ENCODE assay signal across 1 fruit fly cellular context in genomic region chr3L:10361403-10361941, dm6.
TF ChIP-seq lines count a peak whose summit lies in the region.

No protein-coding gene starts in this region.

TF ChIP-seq in whole organism, embryonic, 481 proteins besides CTCF, POLR2A, EP300 and RAD21 (continued from another document):
- TF ChIP-seq nmo (GFP tag; optimal IDR thresholded peaks at IDR 0.05; lab: Kevin White, UChicago) (peak; percentile 12), ken (GFP tag; IDR thresholded peaks at IDR 0.05; lab: Robert Waterston, UW) (no peak), zfh2 (GFP tag; optimal IDR thresholded peaks at IDR 0.05; lab: Kevin White, UChicago) (no peak), Gug (GFP tag; IDR thresholded peaks at IDR 0.05; lab: Robert Waterston, UW) (0 out of 4 replicates have a peak, but pooled peaks have one; percentile 5), CG7271 (tag; optimal IDR thresholded peaks at IDR 0.05; lab: Kevin White, UChicago) (no peak), HmgZ (tag; optimal IDR thresholded peaks at IDR 0.05; lab: Kevin White, UChicago) (no peak), Atf6 (GFP tag; IDR thresholded peaks at IDR 0.05; lab: Robert Waterston, UW) (0 out of 2 replicates have a peak, but pooled peaks have one; percentile 28), Rfx (GFP tag; IDR thresholded peaks at IDR 0.05; lab: Robert Waterston, UW) (peak; percentile 12; the same call in 1 of the 2 replicates), CG1647 (GFP tag; optimal IDR thresholded peaks at IDR 0.05; lab: Kevin White, UChicago) (no peak), CG7839 (tag; optimal IDR thresholded peaks at IDR 0.05; lab: Kevin White, UChicago) (peak; percentile 6), CG6689 (GFP tag; IDR thresholded peaks at IDR 0.05; lab: Robert Waterston, UW) (peak; percentile 42; the same call in 1 of the 2 replicates), exex (tag; optimal IDR thresholded peaks at IDR 0.05; lab: Kevin White, UChicago) (no peak), dysf (GFP tag; IDR thresholded peaks at IDR 0.05; lab: Robert Waterston, UW) (peak; percentile 45; the same call in 2 of the 3 replicates), Gsc (GFP tag; IDR thresholded peaks at IDR 0.05; lab: Robert Waterston, UW) (no peak), ssp (GFP tag; IDR thresholded peaks at IDR 0.05; lab: Robert Waterston, UW) (no peak), gem (tag; optimal IDR thresholded peaks at IDR 0.05; lab: Kevin White, UChicago) (peak; percentile 30), sisA (GFP tag; IDR thresholded peaks at IDR 0.05; lab: Robert Waterston, UW) (peak; percentile 39; the same call in 1 of the 2 replicates), Mad (GFP tag; optimal IDR thresholded peaks at IDR 0.05; lab: Kevin White, UChicago) (no peak), crc (GFP tag; optimal IDR thresholded peaks at IDR 0.05; lab: Kevin White, UChicago) (no peak), CG9876 (GFP tag; optimal IDR thresholded peaks at IDR 0.05; lab: Kevin White, UChicago) (no peak), CG1603 (tag; optimal IDR thresholded peaks at IDR 0.05; lab: Kevin White, UChicago) (no peak), CG10366 (GFP tag; IDR thresholded peaks at IDR 0.05; lab: Robert Waterston, UW) (peak; percentile 45; the same call in 1 of the 2 replicates), Atf-2 (GFP tag; optimal IDR thresholded peaks at IDR 0.05; lab: Kevin White, UChicago) (no peak), CG15269 (tag; optimal IDR thresholded peaks at IDR 0.05; lab: Kevin White, UChicago) (peak; percentile 28), Awh (GFP tag; IDR thresholded peaks at IDR 0.05; lab: Robert Waterston, UW) (no peak), ap (GFP tag; IDR thresholded peaks at IDR 0.05; lab: Robert Waterston, UW) (0 out of 2 replicates have a peak, but pooled peaks have one; percentile 27), hkb (optimal IDR thresholded peaks at IDR 0.05; lab: Kevin White, UChicago) (no peak), hkb (GFP tag; IDR thresholded peaks at IDR 0.05; lab: Robert Waterston, UW) (0 out of 2 replicates have a peak, but pooled peaks have one; percentile 24), seq (GFP tag; IDR thresholded peaks at IDR 0.05; lab: Robert Waterston, UW) (0 out of 2 replicates have a peak, but pooled peaks have one; percentile 22), Doc2 (GFP tag; IDR thresholded peaks at IDR 0.05; lab: Robert Waterston, UW) (no peak), fd102C (GFP tag; optimal IDR thresholded peaks at IDR 0.05; lab: Kevin White, UChicago) (no peak), odd (GFP tag; optimal IDR thresholded peaks at IDR 0.05; lab: Kevin White, UChicago) (no peak), Chrac-16 (GFP tag; optimal IDR thresholded peaks at IDR 0.05; lab: Kevin White, UChicago) (peak; percentile 16), CG17328 (GFP tag; IDR thresholded peaks at IDR 0.05; lab: Robert Waterston, UW) (peak; percentile 52; the same call in 1 of the 2 replicates), so (GFP tag; IDR thresholded peaks at IDR 0.05; lab: Robert Waterston, UW) (no peak), CG2712 (tag; optimal IDR thresholded peaks at IDR 0.05; lab: Kevin White, UChicago) (peak; percentile 26), CG3065 (GFP tag; optimal IDR thresholded peaks at IDR 0.05; lab: Kevin White, UChicago) (no peak), Oli (tag; optimal IDR thresholded peaks at IDR 0.05; lab: Kevin White, UChicago) (peak; percentile 28), CG31365 (tag; optimal IDR thresholded peaks at IDR 0.05; lab: Kevin White, UChicago) (no peak), psq (GFP tag; optimal IDR thresholded peaks at IDR 0.05; lab: Kevin White, UChicago) (no peak), Med (GFP tag; lab: Kevin White, UChicago) (peak; percentile 4), Ada2b (GFP tag; IDR thresholded peaks at IDR 0.05; lab: Robert Waterston, UW) (peak; percentile 62), CG8924 (tag; optimal IDR thresholded peaks at IDR 0.05; lab: Kevin White, UChicago) (no peak), pfk (GFP tag; optimal IDR thresholded peaks at IDR 0.05; lab: Kevin White, UChicago) (no peak), nau (GFP tag; optimal IDR thresholded peaks at IDR 0.05; lab: Kevin White, UChicago) (no peak), CG11696 (GFP tag; IDR thresholded peaks at IDR 0.05; lab: Robert Waterston, UW) (peak; percentile 84), CG10979 (tag; optimal IDR thresholded peaks at IDR 0.05; lab: Kevin White, UChicago) (peak; percentile 29), CG32532 (GFP tag; IDR thresholded peaks at IDR 0.05; lab: Robert Waterston, UW) (peak; percentile 43; the same call in 1 of the 2 replicates), Hmr (GFP tag; optimal IDR thresholded peaks at IDR 0.05; lab: Kevin White, UChicago) (no peak), CG12104 (GFP tag; optimal IDR thresholded peaks at IDR 0.05; lab: Kevin White, UChicago) (no peak), CG14014 (GFP tag; IDR thresholded peaks at IDR 0.05; lab: Robert Waterston, UW) (no peak), CG17361 (GFP tag; IDR thresholded peaks at IDR 0.05; lab: Robert Waterston, UW) (0 out of 3 replicates have a peak, but pooled peaks have one; percentile 38), sens (GFP tag; lab: Kevin White, UChicago) (peak; percentile 87), nom (GFP tag; optimal IDR thresholded peaks at IDR 0.05; lab: Kevin White, UChicago) (no peak), Aef1 (GFP tag; IDR thresholded peaks at IDR 0.05; lab: Robert Waterston, UW) (no peak), Hr51 (GFP tag; optimal IDR thresholded peaks at IDR 0.05; lab: Kevin White, UChicago) (peak in 1 of 2 experiments; percentile 12), CG17829 (tag; optimal IDR thresholded peaks at IDR 0.05; lab: Kevin White, UChicago) (peak; percentile 9), Nf-YA (GFP tag; IDR thresholded peaks at IDR 0.05; lab: Robert Waterston, UW) (no peak), sens-2 (GFP tag; IDR thresholded peaks at IDR 0.05; lab: Robert Waterston, UW) (no peak), croc (GFP tag; conservative IDR thresholded peaks at IDR 0.05; lab: Robert Waterston, UW) (no peak), Meics (GFP tag; optimal IDR thresholded peaks at IDR 0.05; lab: Kevin White, UChicago) (peak; percentile 1), BEAF-32 (GFP tag; optimal IDR thresholded peaks at IDR 0.05; lab: Kevin White, UChicago) (no peak), CG16779 (GFP tag; IDR thresholded peaks at IDR 0.05; lab: Robert Waterston, UW) (no peak), Camta (GFP tag; optimal IDR thresholded peaks at IDR 0.05; lab: Kevin White, UChicago) (peak; percentile 3), CG2202 (tag; optimal IDR thresholded peaks at IDR 0.05; lab: Kevin White, UChicago) (no peak), CG17385 (GFP tag; optimal IDR thresholded peaks at IDR 0.05; lab: Kevin White, UChicago) (peak; percentile 13), Dip3 (GFP tag; optimal IDR thresholded peaks at IDR 0.05; lab: Kevin White, UChicago) (no peak), esg (GFP tag; conservative IDR thresholded peaks at IDR 0.05; lab: Robert Waterston, UW) (0 out of 2 replicates have a peak, but pooled peaks have one; percentile 17), toy (GFP tag; IDR thresholded peaks at IDR 0.05; lab: Robert Waterston, UW) (no peak), CG7372 (GFP tag; IDR thresholded peaks at IDR 0.05; lab: Robert Waterston, UW) (peak; percentile 15; the same call in 1 of the 2 replicates), CG31441 (GFP tag; IDR thresholded peaks at IDR 0.05; lab: Robert Waterston, UW) (0 out of 2 replicates have a peak, but pooled peaks have one; percentile 8), H2.0 (GFP tag; IDR thresholded peaks at IDR 0.05; lab: Robert Waterston, UW) (0 out of 2 replicates have a peak, but pooled peaks have one; percentile 26), NC2α (GFP tag; optimal IDR thresholded peaks at IDR 0.05; lab: Kevin White, UChicago) (no peak), ase (GFP tag; IDR thresholded peaks at IDR 0.05; lab: Robert Waterston, UW) (0 out of 3 replicates have a peak, but pooled peaks have one; percentile 9), Six4 (GFP tag; optimal IDR thresholded peaks at IDR 0.05; lab: Kevin White, UChicago) (no peak), CG17802 (tag; optimal IDR thresholded peaks at IDR 0.05; lab: Kevin White, UChicago) (no peak), CG11504 (tag; optimal IDR thresholded peaks at IDR 0.05; lab: Kevin White, UChicago) (peak; percentile 36), slbo (GFP tag; IDR thresholded peaks at IDR 0.05; lab: Robert Waterston, UW) (peak; percentile 59), CG2678 (tag; optimal IDR thresholded peaks at IDR 0.05; lab: Kevin White, UChicago) (no peak), CG2116 (GFP tag; optimal IDR thresholded peaks at IDR 0.05; lab: Kevin White, UChicago) (no peak), CG1024 (GFP tag; IDR thresholded peaks at IDR 0.05; lab: Robert Waterston, UW) (0 out of 2 replicates have a peak, but pooled peaks have one; percentile 46), Antp (GFP tag; optimal IDR thresholded peaks at IDR 0.05; lab: Kevin White, UChicago) (no peak), CG15073 (GFP tag; optimal IDR thresholded peaks at IDR 0.05; lab: Kevin White, UChicago) (no peak), stc (GFP tag; IDR thresholded peaks at IDR 0.05; lab: Robert Waterston, UW) (peak; percentile 62), CG10267 (tag; optimal IDR thresholded peaks at IDR 0.05; lab: Kevin White, UChicago) (peak; percentile 7), fru (optimal IDR thresholded peaks at IDR 0.05; lab: Kevin White, UChicago) (no peak), HLH3B (GFP tag; IDR thresholded peaks at IDR 0.05; lab: Robert Waterston, UW) (0 out of 2 replicates have a peak, but pooled peaks have one; percentile 12), CG10462 (GFP tag; optimal IDR thresholded peaks at IDR 0.05; lab: Kevin White, UChicago) (no peak), chm (GFP tag; IDR thresholded peaks at IDR 0.05; lab: Robert Waterston, UW) (peak; percentile 69), zen (tag; optimal IDR thresholded peaks at IDR 0.05; lab: Kevin White, UChicago) (no peak), wek (GFP tag; optimal IDR thresholded peaks at IDR 0.05; lab: Kevin White, UChicago) (no peak)
TF ChIP-seq in whole organism, embryonic: peak in this region for 77.
